Fruit fly (Drosophila melanogaster) whole organism, pupa: ENCODE results near the gene disp.

ENCODE experiments used
- CG14655 ChIP-seq: fragments of 200-800 bp; sonication (Bioruptor generic); optimal IDR thresholded peaks from 3 replicates; lab custom pipeline; 2017; ENCODE audit warnings: mild to moderate bottlenecking, missing biosample characterization, missing genetic modification reagents, missing genetic modification characterization
- CG17806 ChIP-seq: fragments of 200-800 bp; sonication (Bioruptor generic); optimal IDR thresholded peaks from 2 replicates; lab custom pipeline; 2018; ENCODE audit warnings: missing biosample characterization, mild to moderate bottlenecking, missing genetic modification characterization, moderate library complexity
- CG8159 ChIP-seq: fragments of 200-800 bp; sonication (Bioruptor generic); optimal IDR thresholded peaks from 3 replicates; lab custom pipeline; 2018; ENCODE audit warnings: missing biosample characterization, mild to moderate bottlenecking, missing genetic modification characterization, moderate library complexity
- rn ChIP-seq: fragments of 200-800 bp; sonication (Bioruptor generic); IDR thresholded peaks from 2 replicates; pipeline ENCODE4 v1.3.6; 2022; ENCODE audit warnings: missing biosample characterization, missing genetic modification characterization

dm6 chr3R:5881308-5881707, 25.2 kb upstream of the disp start:
- TF ChIP-seq rn (GFP tag; lab: Robert Waterston, UW) (no peak), CG14655 (GFP tag; lab: Kevin White, UChicago) (no peak), CG17806 (tag; lab: Kevin White, UChicago) (no peak), CG8159 (tag; lab: Kevin White, UChicago) (no peak)
